Worm (Caenorhabditis elegans): Measurements from ENCODE around the gene AH9.3.

DNA sequence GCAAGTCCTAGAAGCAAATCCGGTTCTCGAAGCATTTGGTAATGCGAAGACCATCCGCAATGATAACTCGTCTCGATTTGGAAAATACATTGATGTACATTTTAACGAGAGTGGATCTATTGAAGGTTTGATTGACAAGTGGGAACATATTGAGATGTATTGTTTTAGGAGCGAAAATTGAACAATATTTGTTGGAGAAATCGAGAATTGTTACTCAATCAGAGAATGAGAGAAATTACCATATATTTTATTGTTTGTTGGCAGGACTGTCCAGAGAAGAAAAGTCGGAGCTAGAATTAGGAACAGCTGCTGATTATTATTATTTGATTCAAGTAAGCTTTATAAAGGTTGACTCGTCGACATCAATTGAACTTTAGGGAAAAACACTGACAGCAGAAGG is 43.6 kb upstream of the AH9.3 start:
- TF ChIP-seq nhr-25 (tag; optimal IDR thresholded peaks at IDR 0.05) (no peak), pha-4 (tag; optimal IDR thresholded peaks at IDR 0.05) (no peak), unc-62 (GFP tag; optimal IDR thresholded peaks at IDR 0.05) (no peak), daf-12 (tag; optimal IDR thresholded peaks at IDR 0.05) (no peak), aly-2 (tag; optimal IDR thresholded peaks at IDR 0.05) (no peak), lin-39 (tag; optimal IDR thresholded peaks at IDR 0.05) (no peak), nhr-12 (tag; optimal IDR thresholded peaks at IDR 0.05) (no peak), egl-27 (tag; optimal IDR thresholded peaks at IDR 0.05) (no peak), R02D3.7 (tag; optimal IDR thresholded peaks at IDR 0.05) (no peak)
